Worm (Caenorhabditis elegans) whole organism, mixed stage, embryonic: ENCODE results near the gene clec-153.

Source experiments
- elt-3 ChIP-seq: fragments of 150-350 bp; optimal IDR thresholded peaks from 2 replicates; lab custom pipeline; 2014; ENCODE audit warnings: missing biosample characterization, missing genetic modification characterization
- lin-13 ChIP-seq: fragments of 150-350 bp; optimal IDR thresholded peaks from 2 replicates; lab custom pipeline; 2014; ENCODE audit warnings: missing biosample characterization, missing genetic modification characterization
- lin-32 ChIP-seq: fragments of 200-800 bp; sonication (Bioruptor generic); optimal IDR thresholded peaks from 2 replicates; lab custom pipeline; 2018; ENCODE audit warnings: mild to moderate bottlenecking, missing genetic modification characterization, missing compliant biosample characterization
- mab-5 ChIP-seq: fragments of 150-350 bp; optimal IDR thresholded peaks from 2 replicates; lab custom pipeline; 2014; ENCODE audit warnings: missing biosample characterization, missing genetic modification characterization
- mep-1 ChIP-seq: fragments of 150-350 bp; optimal IDR thresholded peaks from 2 replicates; lab custom pipeline; 2017; ENCODE audit warnings: missing biosample characterization, missing genetic modification reagents, missing genetic modification characterization, inconsistent platforms
- nhr-12 ChIP-seq: fragments of 150-350 bp; optimal IDR thresholded peaks from 2 replicates; lab custom pipeline; 2014; ENCODE audit warnings: missing biosample characterization, missing genetic modification characterization
- nhr-2 ChIP-seq: fragments of 150-350 bp; optimal IDR thresholded peaks from 2 replicates; lab custom pipeline; 2014; ENCODE audit warnings: missing biosample characterization, missing genetic modification characterization
- nhr-237 ChIP-seq: fragments of 150-350 bp; optimal IDR thresholded peaks from 2 replicates; lab custom pipeline; 2014; ENCODE audit warnings: missing biosample characterization, missing genetic modification characterization
- nhr-76 ChIP-seq: sonication (generic microtip); optimal IDR thresholded peaks from 2 replicates; lab custom pipeline; 2017; ENCODE audit warnings: missing biosample characterization, missing genetic modification characterization
- snpc-4 ChIP-seq: fragments of 150-350 bp; optimal IDR thresholded peaks from 2 replicates; lab custom pipeline; 2014; ENCODE audit warnings: missing biosample characterization, missing genetic modification characterization
- sptf-1 ChIP-seq: sonication (generic microtip); optimal IDR thresholded peaks from 2 replicates; lab custom pipeline; 2017; ENCODE audit warnings: mild to moderate bottlenecking, missing genetic modification characterization, moderate library complexity, missing compliant biosample characterization
- unc-39 ChIP-seq: fragments of 150-350 bp; optimal IDR thresholded peaks from 2 replicates; lab custom pipeline; 2014; ENCODE audit warnings: missing biosample characterization, missing genetic modification characterization
- ztf-11 ChIP-seq: fragments of 150-350 bp; optimal IDR thresholded peaks from 2 replicates; lab custom pipeline; 2014; ENCODE audit warnings: missing biosample characterization, missing genetic modification characterization

- TF ChIP-seq mab-5 (tag; lab: Kevin White, UChicago) (no peak), mep-1 (tag; lab: Kevin White, UChicago) (no peak), lin-13 (tag; lab: Kevin White, UChicago) (no peak), ztf-11 (no peak), nhr-76 (tag; lab: Kevin White, UChicago) (no peak), elt-3 (tag; lab: Kevin White, UChicago) (no peak), sptf-1 (tag; lab: Kevin White, UChicago) (no peak), nhr-237 (no peak), nhr-2 (tag; lab: Kevin White, UChicago) (no peak), nhr-12 (tag; lab: Kevin White, UChicago) (no peak), unc-39 (no peak), snpc-4 (tag; lab: Kevin White, UChicago) (no peak), lin-32 (GFP tag; lab: Kevin White, UChicago) (no peak)
These were observed 21.4 kb downstream of the clec-153 start for ce11 chrIII:4656415-4656814.
